Worm (Caenorhabditis elegans): ENCODE measurements around the gene Y116A8C.470.

DNA sequence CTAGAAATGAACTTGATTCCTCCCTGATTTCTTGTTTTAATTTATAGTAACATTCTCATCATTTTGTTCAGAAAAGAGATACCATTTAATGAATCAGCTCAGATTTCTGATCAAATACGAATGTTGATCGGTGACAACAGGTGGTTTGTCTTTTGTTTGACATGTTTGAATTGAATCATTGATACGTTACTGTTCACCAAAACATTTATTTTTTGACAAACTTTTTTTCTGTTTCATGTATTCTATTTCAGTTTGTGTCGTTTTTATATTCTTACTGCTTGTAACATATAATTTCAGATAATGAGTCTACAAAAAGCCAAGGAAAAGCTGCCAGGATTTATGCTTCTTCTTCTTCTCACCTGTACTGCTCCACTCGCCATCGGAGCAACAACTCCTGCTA lies 5.0 kb upstream of the Y116A8C.470 start, which contains the start of gene nep-24:
- TF ChIP-seq nhr-6 (tag; optimal IDR thresholded peaks at IDR 0.05) (no peak), ZK546.5 (tag; optimal IDR thresholded peaks at IDR 0.05) (no peak), fos-1 (tag; optimal IDR thresholded peaks at IDR 0.05) (no peak), blmp-1 (tag; optimal IDR thresholded peaks at IDR 0.05; ENCODE audit: insufficient read depth) (no peak), lsy-2 (tag; optimal IDR thresholded peaks at IDR 0.05) (no peak), ama-1 (optimal IDR thresholded peaks at IDR 0.05) (no peak), nhr-23 (tag; optimal IDR thresholded peaks at IDR 0.05) (no peak), ceh-82 (tag; optimal IDR thresholded peaks at IDR 0.05) (no peak), zag-1 (tag; optimal IDR thresholded peaks at IDR 0.05) (no peak), nhr-129 (tag; optimal IDR thresholded peaks at IDR 0.05) (no peak), elt-3 (tag; optimal IDR thresholded peaks at IDR 0.05) (no peak), mab-5 (tag; optimal IDR thresholded peaks at IDR 0.05) (no peak)
